Worm (Caenorhabditis elegans) whole organism, L1 larva: ENCODE measurements around the gene str-4.
A peak's percentile ranks its signal among the peaks of the same experiment; 100 is the strongest.

Source experiments
- C04F5.9 ChIP-seq: sonication (generic microtip); optimal IDR thresholded peaks from 2 replicates; lab custom pipeline; 2016; ENCODE audit warnings: missing genetic modification characterization, missing compliant biosample characterization
- C34B4.2 ChIP-seq: sonication (generic microtip); optimal IDR thresholded peaks from 2 replicates; lab custom pipeline; 2017; ENCODE audit warnings: mild to moderate bottlenecking, missing genetic modification characterization, missing compliant biosample characterization
- F16B12.6 ChIP-seq: fragments of 150-350 bp; optimal IDR thresholded peaks from 2 replicates; lab custom pipeline; 2014; ENCODE audit warnings: missing biosample characterization, missing genetic modification characterization
- aha-1 ChIP-seq: fragments of 150-350 bp; optimal IDR thresholded peaks from 2 replicates; lab custom pipeline; 2014; ENCODE audit warnings: missing biosample characterization, missing genetic modification characterization
- alr-1 ChIP-seq: fragments of 200-800 bp; sonication (Bioruptor generic); optimal IDR thresholded peaks from 2 replicates; lab custom pipeline; 2018; ENCODE audit warnings: borderline replicate concordance, mild to moderate bottlenecking, missing genetic modification characterization, missing compliant biosample characterization
- blmp-1 ChIP-seq: fragments of 150-350 bp; optimal IDR thresholded peaks from 2 replicates; lab custom pipeline; 2014; ENCODE audit warnings: missing biosample characterization, missing genetic modification characterization
- ceh-63 ChIP-seq: fragments of 200-800 bp; sonication (Bioruptor generic); optimal IDR thresholded peaks from 2 replicates; lab custom pipeline; 2018; ENCODE audit warnings: mild to moderate bottlenecking, missing genetic modification characterization, missing compliant biosample characterization
- ceh-8 ChIP-seq: fragments of 200-800 bp; sonication (Bioruptor generic); optimal IDR thresholded peaks from 2 replicates; lab custom pipeline; 2018; ENCODE audit warnings: mild to moderate bottlenecking, missing genetic modification characterization, moderate library complexity, missing compliant biosample characterization
- ceh-90 ChIP-seq: sonication (generic microtip); optimal IDR thresholded peaks from 2 replicates; lab custom pipeline; 2016; ENCODE audit warnings: missing genetic modification characterization, missing compliant biosample characterization
- dpl-1 ChIP-seq, 3 experiments: fragments of 150-350 bp in 2 of 3; sonication (generic microtip) in 1 of 3; optimal IDR thresholded peaks; 2 replicates each; lab custom pipeline; 2014 to 2017; ENCODE audit warnings: missing biosample characterization in 3 of 3, missing genetic modification characterization in 3 of 3, missing genetic modification reagents in 3 of 3
- egl-13 ChIP-seq: sonication (generic microtip); optimal IDR thresholded peaks from 2 replicates; lab custom pipeline; 2016; ENCODE audit warnings: missing genotype, missing genetic modification reagents, missing genetic modification characterization, missing compliant biosample characterization
- elt-2 ChIP-seq: sonication (generic microtip); optimal IDR thresholded peaks from 2 replicates; lab custom pipeline; 2016; ENCODE audit warnings: missing genetic modification characterization, mild to moderate bottlenecking, inconsistent platforms, missing compliant biosample characterization, missing genetic modification reagents
- elt-3 ChIP-seq, 6 experiments: fragments of 150-350 bp in 1 of 6; sonication (generic microtip); optimal IDR thresholded peaks; 2 replicates each; lab custom pipeline; 2017 to 2018; ENCODE audit warnings: missing biosample characterization in 6 of 6, missing genetic modification characterization in 6 of 6, inconsistent platforms in 1 of 6
- ets-5 ChIP-seq: fragments of 200-800 bp; sonication (Bioruptor generic); IDR thresholded peaks from 2 replicates; pipeline ENCODE4 v1.3.6; 2022; ENCODE audit warnings: missing genetic modification characterization, missing compliant biosample characterization
- fkh-10 ChIP-seq: sonication (generic microtip); optimal IDR thresholded peaks from 2 replicates; lab custom pipeline; 2017; ENCODE audit warnings: missing biosample characterization, missing genetic modification reagents, missing genetic modification characterization
- grh-1 ChIP-seq: fragments of 200-800 bp; sonication (Bioruptor generic); IDR thresholded peaks from 2 replicates; pipeline ENCODE4 v1.3.6; 2022; ENCODE audit warnings: missing genetic modification reagents, missing genetic modification characterization, missing compliant biosample characterization
- hlh-17 ChIP-seq: fragments of 200-800 bp; sonication (Bioruptor generic); optimal IDR thresholded peaks from 2 replicates; lab custom pipeline; 2018; ENCODE audit warnings: missing genetic modification characterization, mild to moderate bottlenecking, missing compliant biosample characterization, moderate library complexity, borderline replicate concordance
- hpl-2 ChIP-seq: fragments of 150-350 bp; optimal IDR thresholded peaks from 2 replicates; lab custom pipeline; 2014; ENCODE audit warnings: missing biosample characterization, missing genetic modification reagents, missing genetic modification characterization
- irx-1 ChIP-seq: sonication (generic microtip); optimal IDR thresholded peaks from 2 replicates; lab custom pipeline; 2016; ENCODE audit warnings: missing genetic modification characterization, missing compliant biosample characterization
- isw-1 ChIP-seq: fragments of 200-800 bp; sonication (Bioruptor generic); IDR thresholded peaks from 2 replicates; pipeline ENCODE4 v1.3.6; 2022; ENCODE audit warnings: missing genetic modification characterization, missing compliant biosample characterization
- lin-13 ChIP-seq: fragments of 150-350 bp; optimal IDR thresholded peaks from 2 replicates; lab custom pipeline; 2014; ENCODE audit warnings: missing biosample characterization, missing genetic modification reagents, missing genetic modification characterization
- lin-14 ChIP-seq: fragments of 200-800 bp; sonication (Bioruptor generic); optimal IDR thresholded peaks from 2 replicates; lab custom pipeline; 2018; ENCODE audit warnings: mild to moderate bottlenecking, missing genetic modification characterization, moderate library complexity, missing compliant biosample characterization
- lin-35 ChIP-seq, 2 experiments: fragments of 150-350 bp; optimal IDR thresholded peaks; 2 replicates each; lab custom pipeline; 2014; ENCODE audit warnings: missing biosample characterization in 2 of 2, missing genetic modification characterization in 2 of 2, missing genetic modification reagents in 2 of 2
- lin-39 ChIP-seq: fragments of 150-350 bp; optimal IDR thresholded peaks from 2 replicates; lab custom pipeline; 2014; ENCODE audit warnings: missing biosample characterization, missing genetic modification reagents, missing genetic modification characterization
- lir-3 ChIP-seq: sonication (generic microtip); optimal IDR thresholded peaks from 2 replicates; lab custom pipeline; 2016; ENCODE audit warnings: mild to moderate bottlenecking, missing genetic modification characterization, moderate library complexity, missing compliant biosample characterization; ENCODE audit not compliant: poor library complexity
- lsy-2 ChIP-seq, 2 experiments: fragments of 150-350 bp; optimal IDR thresholded peaks; 2 replicates each; lab custom pipeline; 2014; ENCODE audit warnings: missing biosample characterization in 2 of 2, missing genetic modification characterization in 2 of 2
- mab-9 ChIP-seq: fragments of 200-800 bp; sonication (Bioruptor generic); IDR thresholded peaks from 2 replicates; pipeline ENCODE4 v1.3.6; 2022; ENCODE audit warnings: missing genetic modification reagents, missing genetic modification characterization, missing compliant biosample characterization
- mep-1 ChIP-seq: fragments of 150-350 bp; optimal IDR thresholded peaks from 2 replicates; lab custom pipeline; 2014; ENCODE audit warnings: missing biosample characterization, missing genetic modification characterization
- nhr-20 ChIP-seq: sonication (generic microtip); optimal IDR thresholded peaks from 2 replicates; lab custom pipeline; 2016; ENCODE audit warnings: mild to moderate bottlenecking, missing genetic modification characterization, missing compliant biosample characterization
- nhr-237 ChIP-seq: fragments of 150-350 bp; optimal IDR thresholded peaks from 2 replicates; lab custom pipeline; 2014; ENCODE audit warnings: missing biosample characterization, missing genetic modification characterization
- nhr-76 ChIP-seq: sonication (generic microtip); optimal IDR thresholded peaks from 2 replicates; lab custom pipeline; 2017; ENCODE audit warnings: missing biosample characterization, missing genetic modification characterization
- nhr-84 ChIP-seq: sonication (generic microtip); optimal IDR thresholded peaks from 2 replicates; lab custom pipeline; 2017; ENCODE audit warnings: missing biosample characterization, missing genetic modification characterization
- nhr-90 ChIP-seq: sonication (generic microtip); optimal IDR thresholded peaks from 2 replicates; lab custom pipeline; 2016; ENCODE audit warnings: mild to moderate bottlenecking, missing genetic modification characterization, missing compliant biosample characterization; ENCODE audit not compliant: poor library complexity
- pag-3 ChIP-seq: sonication (generic microtip); optimal IDR thresholded peaks from 2 replicates; lab custom pipeline; 2017; ENCODE audit warnings: missing genetic modification characterization, mild to moderate bottlenecking, missing compliant biosample characterization, antibody characterized with exemption, borderline replicate concordance; ENCODE audit not compliant: insufficient read depth
- pax-3 ChIP-seq: fragments of 200-800 bp; sonication (Bioruptor generic); optimal IDR thresholded peaks from 2 replicates; lab custom pipeline; 2018; ENCODE audit warnings: mild to moderate bottlenecking, missing genetic modification characterization, moderate library complexity, missing compliant biosample characterization
- rnt-1 ChIP-seq: sonication (generic microtip); optimal IDR thresholded peaks from 2 replicates; lab custom pipeline; 2016; ENCODE audit warnings: mild to moderate bottlenecking, missing genetic modification characterization, moderate library complexity, missing compliant biosample characterization
- skn-1 ChIP-seq: fragments of 150-350 bp; optimal IDR thresholded peaks from 2 replicates; lab custom pipeline; 2014; ENCODE audit warnings: missing biosample characterization, missing genetic modification characterization
- sox-4 ChIP-seq: sonication (generic microtip); optimal IDR thresholded peaks from 2 replicates; lab custom pipeline; 2016; ENCODE audit warnings: missing genetic modification characterization, missing compliant biosample characterization
- sptf-1 ChIP-seq: fragments of 150-350 bp; optimal IDR thresholded peaks from 2 replicates; lab custom pipeline; 2014; ENCODE audit warnings: missing biosample characterization, missing genetic modification characterization
- sup-37 ChIP-seq: fragments of 200-800 bp; sonication (Bioruptor generic); optimal IDR thresholded peaks from 2 replicates; lab custom pipeline; 2018; ENCODE audit warnings: mild to moderate bottlenecking, missing genetic modification characterization, missing compliant biosample characterization
- swsn-7 ChIP-seq: sonication (generic microtip); optimal IDR thresholded peaks from 2 replicates; lab custom pipeline; 2016; ENCODE audit warnings: missing genetic modification characterization, missing compliant biosample characterization
- tbx-2 ChIP-seq: sonication (generic microtip); optimal IDR thresholded peaks from 2 replicates; lab custom pipeline; 2016; ENCODE audit warnings: missing genetic modification characterization, missing compliant biosample characterization
- unc-130 ChIP-seq: fragments of 150-350 bp; optimal IDR thresholded peaks from 2 replicates; lab custom pipeline; 2017; ENCODE audit warnings: missing biosample characterization, missing genetic modification characterization, inconsistent platforms
- unc-30 ChIP-seq: sonication (generic microtip); optimal IDR thresholded peaks from 2 replicates; lab custom pipeline; 2017; ENCODE audit warnings: missing biosample characterization, missing genetic modification characterization
- unc-98 ChIP-seq: fragments of 200-800 bp; sonication (Bioruptor generic); IDR thresholded peaks from 2 replicates; pipeline ENCODE4 v1.3.6; 2022; ENCODE audit warnings: missing genetic modification characterization, missing compliant biosample characterization
- vab-15 ChIP-seq: sonication (generic microtip); optimal IDR thresholded peaks from 2 replicates; lab custom pipeline; 2017; ENCODE audit warnings: missing genotype, mild to moderate bottlenecking, missing genetic modification characterization, missing compliant biosample characterization
- xbp-1 ChIP-seq: sonication (generic microtip); optimal IDR thresholded peaks from 2 replicates; lab custom pipeline; 2016; ENCODE audit warnings: missing genetic modification characterization, missing compliant biosample characterization
- zag-1 ChIP-seq: fragments of 150-350 bp; optimal IDR thresholded peaks from 2 replicates; lab custom pipeline; 2014; ENCODE audit warnings: missing biosample characterization, missing genetic modification characterization
- zip-4 ChIP-seq: fragments of 200-800 bp; sonication (Bioruptor generic); optimal IDR thresholded peaks from 2 replicates; lab custom pipeline; 2018; ENCODE audit warnings: mild to moderate bottlenecking, missing genetic modification characterization, moderate library complexity, missing compliant biosample characterization
- ztf-11 ChIP-seq, 2 experiments: sonication (generic microtip); optimal IDR thresholded peaks; 2 replicates each; lab custom pipeline; 2016 to 2017; ENCODE audit warnings: missing genetic modification characterization in 2 of 2, missing biosample characterization in 1 of 2, missing compliant biosample characterization in 1 of 2

str-4 gene

ce11 chrV:13373643-13374042, 34.1 kb upstream of the str-4 start (continued):
- no peak for TF ChIP-seq unc-30
- TF ChIP-seq zag-1 (tag; lab: Kevin White, UChicago) = no peak
- no peak for TF ChIP-seq swsn-7 (tag; lab: Kevin White, UChicago)
- peak in 1 of 2 experiments; percentile 39 for TF ChIP-seq lsy-2 (tag; optimal IDR thresholded peaks at IDR 0.05; lab: Kevin White, UChicago)
- no peak for TF ChIP-seq mab-9 (GFP tag; lab: Robert Waterston, UW)
- TF ChIP-seq alr-1 (tag; lab: Kevin White, UChicago) = no peak
- TF ChIP-seq tbx-2 (tag; lab: Kevin White, UChicago) = no peak
- TF ChIP-seq nhr-237 = no peak
- TF ChIP-seq irx-1 (tag; lab: Kevin White, UChicago) = no peak
- no peak for TF ChIP-seq hpl-2 (GFP tag; lab: Kevin White, UChicago)
- peak in 1 of 2 experiments; percentile 47 for TF ChIP-seq lin-35 (GFP tag; optimal IDR thresholded peaks at IDR 0.05; lab: Kevin White, UChicago)
- no peak for TF ChIP-seq xbp-1
- no peak for TF ChIP-seq F16B12.6 (tag; lab: Kevin White, UChicago)
- peak; percentile 54 for TF ChIP-seq lin-14
- no peak for TF ChIP-seq vab-15 (tag; lab: Kevin White, UChicago)
- TF ChIP-seq mep-1 (tag; lab: Kevin White, UChicago) = no peak
- TF ChIP-seq nhr-90 = peak; percentile 52
- no peak for TF ChIP-seq ceh-8
- no peak for TF ChIP-seq nhr-76
- TF ChIP-seq lin-39 (tag; lab: Kevin White, UChicago) = no peak
- TF ChIP-seq elt-2 (tag; lab: Kevin White, UChicago) = peak; percentile 94
- peak; percentile 50 for TF ChIP-seq nhr-20 (tag; lab: Kevin White, UChicago)
- TF ChIP-seq isw-1 = no peak
- no peak for TF ChIP-seq ceh-63 (GFP tag; lab: Kevin White, UChicago)
- TF ChIP-seq pag-3 (tag; lab: Kevin White, UChicago) = no peak
- TF ChIP-seq egl-13 (tag; lab: Kevin White, UChicago) = no peak
- TF ChIP-seq sptf-1 (tag; lab: Kevin White, UChicago) = no peak
- TF ChIP-seq unc-130 (tag; lab: Kevin White, UChicago) = no peak
- TF ChIP-seq C34B4.2 (tag; lab: Kevin White, UChicago) = no peak
- TF ChIP-seq ztf-11 (tag; optimal IDR thresholded peaks at IDR 0.05; lab: Kevin White, UChicago) = no peak
- TF ChIP-seq hlh-17 = no peak
- no peak for TF ChIP-seq lir-3 (tag; lab: Kevin White, UChicago)
- no peak for TF ChIP-seq skn-1 (tag; lab: Kevin White, UChicago)
- TF ChIP-seq blmp-1 (tag; lab: Kevin White, UChicago) = peak; percentile 97
- TF ChIP-seq C04F5.9 (tag; lab: Kevin White, UChicago) = no peak
- no peak for TF ChIP-seq fkh-10 (GFP tag; lab: Kevin White, UChicago)
- TF ChIP-seq dpl-1 (GFP tag; optimal IDR thresholded peaks at IDR 0.05; lab: Kevin White, UChicago) = peak in 1 of 3 experiments; percentile 6
- TF ChIP-seq ets-5 (GFP tag; lab: Robert Waterston, UW) = no peak
- TF ChIP-seq nhr-84 (tag; lab: Kevin White, UChicago) = no peak
- TF ChIP-seq lin-13 = no peak
- TF ChIP-seq unc-98 (GFP tag; lab: Robert Waterston, UW) = no peak
- TF ChIP-seq sox-4 = no peak
- no peak for TF ChIP-seq sup-37 (GFP tag; lab: Kevin White, UChicago)
- no peak for TF ChIP-seq ceh-90 (tag; lab: Kevin White, UChicago)
- TF ChIP-seq pax-3 (tag; lab: Kevin White, UChicago) = peak; percentile 20
- no peak for TF ChIP-seq rnt-1 (tag; lab: Kevin White, UChicago)
- TF ChIP-seq zip-4 = no peak
- peak in 4 of 6 experiments; percentile 18 to 68 (median 58) for TF ChIP-seq elt-3 (tag; optimal IDR thresholded peaks at IDR 0.05; lab: Kevin White, UChicago)
- no peak; the same call in 1 of the 2 replicates for TF ChIP-seq grh-1
- no peak for TF ChIP-seq aha-1 (tag; lab: Kevin White, UChicago)
